Worm (Caenorhabditis elegans): ENCODE data around the gene swip-10.

swip-10 gene

DNA sequence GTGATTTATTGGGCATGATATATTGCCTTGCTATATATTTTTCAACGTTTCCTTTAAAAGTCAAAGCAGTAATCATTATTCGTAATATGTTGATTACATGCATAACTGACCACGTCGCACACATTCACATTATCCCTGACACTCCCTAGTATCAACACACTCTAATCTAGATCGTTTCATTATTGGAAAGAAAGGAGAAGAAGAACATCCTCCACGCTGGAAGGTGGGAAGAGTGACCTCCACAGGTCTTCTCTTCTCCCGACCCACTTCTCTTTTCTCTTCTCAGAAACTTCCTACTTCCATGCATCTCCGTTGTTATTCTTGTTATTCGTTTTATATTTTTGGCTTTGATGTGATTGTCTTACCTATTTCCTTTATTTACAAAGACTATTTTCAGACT is 44.0 kb downstream of the swip-10 start, which contains the start of gene txdc-12.2:
txdc-12.2 (plus strand) TSS at position 396 of the 400 bp plus-strand sequence.
- TF ChIP-seq somi-1 (GFP tag; optimal IDR thresholded peaks at IDR 0.05) (no peak), aptf-3 (GFP tag; IDR thresholded peaks at IDR 0.05) (no peak), gei-17 (GFP tag; optimal IDR thresholded peaks at IDR 0.05) (no peak), F37B4.10 (GFP tag; IDR thresholded peaks at IDR 0.05) (no peak), F10E7.11 (tag; optimal IDR thresholded peaks at IDR 0.05) (no peak), snpc-3.4 (tag; optimal IDR thresholded peaks at IDR 0.05) (no peak), tbx-9 (tag; optimal IDR thresholded peaks at IDR 0.05; ENCODE audit: borderline replicate concordance) (no peak), atf-7 (tag; optimal IDR thresholded peaks at IDR 0.05) (no peak), Y95B8A.8 (GFP tag; IDR thresholded peaks at IDR 0.05) (no peak), nfyb-1 (GFP tag; IDR thresholded peaks at IDR 0.05) (no peak), lsy-27 (tag; optimal IDR thresholded peaks at IDR 0.05; ENCODE audit: borderline replicate concordance, insufficient read depth) (no peak), B0035.1 (tag; optimal IDR thresholded peaks at IDR 0.05) (no peak), ceh-91 (GFP tag; IDR thresholded peaks at IDR 0.05) (no peak), Y53F4B.3 (GFP tag; IDR thresholded peaks at IDR 0.05) (no peak), F55B11.4 (tag; optimal IDR thresholded peaks at IDR 0.05; ENCODE audit: borderline replicate concordance, insufficient read depth) (no peak), hrde-1 (tag; optimal IDR thresholded peaks at IDR 0.05; ENCODE audit: borderline replicate concordance) (no peak), dox-1 (GFP tag; IDR thresholded peaks at IDR 0.05) (no peak), lin-26 (GFP tag; IDR thresholded peaks at IDR 0.05) (no peak), pbrm-1 (GFP tag; IDR thresholded peaks at IDR 0.05) (no peak), rec-8 (tag; optimal IDR thresholded peaks at IDR 0.05) (no peak)

DNA sequence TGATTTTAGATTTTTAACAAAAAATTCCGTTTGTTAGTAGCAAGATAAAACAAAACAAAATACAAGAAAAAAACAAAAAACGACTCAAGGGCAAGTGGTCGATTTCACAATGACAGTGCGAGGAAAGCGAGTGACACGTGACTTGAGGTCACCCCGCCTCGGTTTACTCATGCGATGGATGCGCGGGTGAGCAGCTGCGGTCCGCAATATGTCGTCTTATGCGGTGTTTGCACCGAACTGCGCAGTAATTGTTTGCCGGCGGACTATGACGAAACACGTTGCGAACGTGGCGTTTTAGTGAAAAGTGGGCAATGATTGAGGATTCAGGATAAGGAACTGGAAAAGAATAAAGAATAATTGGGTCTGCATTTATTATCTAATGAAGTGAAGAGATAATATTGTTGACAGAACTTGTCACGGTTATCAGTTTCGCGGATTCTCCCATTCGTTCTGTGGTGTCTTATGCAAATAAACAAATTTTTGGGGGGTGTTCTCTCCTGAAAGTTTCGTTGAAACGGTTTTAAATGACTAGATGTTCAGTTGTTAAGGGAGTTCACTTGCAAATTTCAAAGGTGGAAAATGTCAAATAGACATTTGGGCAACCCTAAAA is 46.6 kb downstream of the swip-10 start:
- TF ChIP-seq lin-40 (tag; optimal IDR thresholded peaks at IDR 0.05) (peak; percentile 70), die-1 (tag; optimal IDR thresholded peaks at IDR 0.05) (no peak), lsl-1 (GFP tag; optimal IDR thresholded peaks at IDR 0.05) (no peak), C06A6.2 (GFP tag; conservative IDR thresholded peaks at IDR 0.05) (0 out of 2 replicates have a peak, but pooled peaks have one; percentile 30), rec-8 (tag; optimal IDR thresholded peaks at IDR 0.05) (no peak), lin-35 (GFP tag; optimal IDR thresholded peaks at IDR 0.05) (peak in 1 of 3 experiments; percentile 45), dox-1 (GFP tag; IDR thresholded peaks at IDR 0.05) (peak; percentile 63), atf-7 (tag; optimal IDR thresholded peaks at IDR 0.05) (peak; percentile 21), ceh-100 (GFP tag; IDR thresholded peaks at IDR 0.05) (no peak), tbp1 (GFP tag; optimal IDR thresholded peaks at IDR 0.05) (peak; percentile 33), nhr-80 (tag; optimal IDR thresholded peaks at IDR 0.05) (peak; percentile 34), unc-62 (GFP tag; optimal IDR thresholded peaks at IDR 0.05) (peak; percentile 29), nhr-27 (tag; optimal IDR thresholded peaks at IDR 0.05) (no peak), cebp-1 (GFP tag; IDR thresholded peaks at IDR 0.05) (peak; percentile 94), cebp-1 (tag; optimal IDR thresholded peaks at IDR 0.05) (peak; percentile 99), akir-1 (GFP tag; optimal IDR thresholded peaks at IDR 0.05) (peak; percentile 40), bed-1 (GFP tag; IDR thresholded peaks at IDR 0.05) (no peak), efl-1 (GFP tag; optimal IDR thresholded peaks at IDR 0.05) (peak; percentile 10), ztf-26 (tag; optimal IDR thresholded peaks at IDR 0.05) (peak; percentile 3), let-526 (GFP tag; IDR thresholded peaks at IDR 0.05) (no peak), hmg-1.2 (GFP tag; IDR thresholded peaks at IDR 0.05) (peak; percentile 34; the same call in 1 of the 2 replicates), attf-3 (GFP tag; conservative IDR thresholded peaks at IDR 0.05) (no peak), nfya-2 (GFP tag; IDR thresholded peaks at IDR 0.05) (no peak), ceh-40 (GFP tag; IDR thresholded peaks at IDR 0.05) (no peak), somi-1 (GFP tag; optimal IDR thresholded peaks at IDR 0.05) (peak; percentile 31), K12H6.12 (tag; optimal IDR thresholded peaks at IDR 0.05) (peak; percentile 82), ceh-27 (GFP tag; optimal IDR thresholded peaks at IDR 0.05) (peak; percentile 77), gei-17 (GFP tag; optimal IDR thresholded peaks at IDR 0.05) (peak; percentile 21), attf-5 (GFP tag; optimal IDR thresholded peaks at IDR 0.05) (peak; percentile 65), Y53F4B.3 (GFP tag; IDR thresholded peaks at IDR 0.05) (no peak), K11D2.4 (GFP tag; IDR thresholded peaks at IDR 0.05) (peak; percentile 67; the same call in 1 of the 2 replicates)
